Worm (Caenorhabditis elegans) whole organism, early embryonic: ENCODE results near the gene fipr-7.

Experiments used
- F13C5.2 ChIP-seq: sonication (generic microtip); optimal IDR thresholded peaks from 2 replicates; lab custom pipeline; 2017; ENCODE audit warnings: mild to moderate bottlenecking, missing genetic modification characterization, inconsistent platforms, missing compliant biosample characterization
- ama-1 ChIP-seq: fragments of 150-350 bp; optimal IDR thresholded peaks from 2 replicates; lab custom pipeline; 2014
- ceh-13 ChIP-seq: fragments of 200-800 bp; sonication (Bioruptor generic); optimal IDR thresholded peaks from 2 replicates; lab custom pipeline; 2018; ENCODE audit warnings: mild to moderate bottlenecking, missing genetic modification characterization, missing compliant biosample characterization
- ets-7 ChIP-seq: sonication (generic microtip); optimal IDR thresholded peaks from 2 replicates; lab custom pipeline; 2016; ENCODE audit warnings: missing genotype, missing genetic modification characterization, missing compliant biosample characterization
- flt-1 ChIP-seq: fragments of 200-800 bp; sonication (Bioruptor generic); IDR thresholded peaks from 2 replicates; pipeline ENCODE4 v1.3.6; 2022; ENCODE audit warnings: missing genetic modification characterization, missing compliant biosample characterization
- hmbx-1 ChIP-seq: sonication (generic microtip); optimal IDR thresholded peaks from 2 replicates; lab custom pipeline; 2016; ENCODE audit warnings: mild to moderate bottlenecking, missing genetic modification characterization, missing compliant biosample characterization
- hnd-1 ChIP-seq: sonication (generic microtip); optimal IDR thresholded peaks from 2 replicates; lab custom pipeline; 2016; ENCODE audit warnings: missing genetic modification characterization, missing compliant biosample characterization
- scrt-1 ChIP-seq: fragments of 200-800 bp; sonication (Bioruptor generic); IDR thresholded peaks from 2 replicates; pipeline ENCODE4 v1.3.6; 2022; ENCODE audit warnings: missing genetic modification characterization, missing compliant biosample characterization

ce11 chrV:10225610-10226009, 4.0 kb upstream of the fipr-7 start, which contains the start of gene daf-36:
- TF ChIP-seq ama-1 (lab: Kevin White, UChicago) (no peak), flt-1 (GFP tag; lab: Robert Waterston, UW) (no peak), scrt-1 (GFP tag; lab: Robert Waterston, UW) (no peak), ceh-13 (no peak), hnd-1 (no peak), ets-7 (tag; lab: Kevin White, UChicago) (no peak), hmbx-1 (tag; lab: Kevin White, UChicago) (no peak), F13C5.2 (no peak)
